Worm (Caenorhabditis elegans) whole organism, L4/young adult: ENCODE data around the gene cln-3.1.

Experiments
- W03F9.2 ChIP-seq: fragments of 150-350 bp; optimal IDR thresholded peaks from 2 replicates; lab custom pipeline; 2014; ENCODE audit warnings: missing biosample characterization, missing genetic modification characterization
- dao-5 ChIP-seq: sonication (generic microtip); optimal IDR thresholded peaks from 2 replicates; lab custom pipeline; 2016; ENCODE audit warnings: missing genotype, missing genetic modification characterization, moderate library complexity, missing compliant biosample characterization
- him-1 ChIP-seq: sonication (generic microtip); optimal IDR thresholded peaks from 2 replicates; lab custom pipeline; 2016; ENCODE audit warnings: missing genotype, missing genetic modification reagents, missing genetic modification characterization, missing compliant biosample characterization

The cln-3.1 gene

ce11 chrV:11220415-11220814, 45.0 kb downstream of the cln-3.1 start:
- TF ChIP-seq dao-5 (tag; lab: Kevin White, UChicago) = no peak
- no peak for TF ChIP-seq him-1
- no peak for TF ChIP-seq W03F9.2

ce11 chrV:11217394-11217793, 48.1 kb downstream of the cln-3.1 start, which contains the start of gene cyp-29A2:
Gene cyp-29A2, plus strand, starts transcription at chrV:11217583.
- TF ChIP-seq him-1 (no peak), W03F9.2 (no peak), dao-5 (tag; lab: Kevin White, UChicago) (no peak)

- TF ChIP-seq him-1 (no peak), W03F9.2 (no peak), dao-5 (tag; lab: Kevin White, UChicago) (no peak)
These were observed 49.3 kb downstream of the cln-3.1 start for ce11 chrV:11216137-11216536.

DNA sequence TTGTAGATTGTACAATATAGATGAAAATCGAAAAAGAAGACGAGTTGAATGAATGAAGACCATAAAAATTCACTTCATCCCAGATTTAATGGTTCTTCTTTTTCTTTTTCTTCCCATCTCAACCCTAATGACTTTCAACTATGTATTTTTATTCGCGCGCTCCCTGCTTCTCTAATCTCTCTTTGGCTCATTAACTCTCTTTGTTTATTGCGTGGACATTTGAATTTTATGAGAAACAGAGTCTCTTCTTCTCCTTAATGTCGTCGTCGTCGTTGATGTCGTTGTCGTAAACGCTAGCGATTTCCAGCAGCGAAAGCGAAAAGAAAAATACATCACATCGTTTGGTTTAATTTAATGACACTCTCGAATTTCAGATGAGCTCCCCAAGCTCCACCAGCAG, 50.9 kb downstream of the cln-3.1 start:
- TF ChIP-seq him-1 (no peak), W03F9.2 (no peak), dao-5 (tag; lab: Kevin White, UChicago) (no peak)
